Worm (Caenorhabditis elegans): Measurements from ENCODE around the gene T23B5.6.
"Not testable (repeated sequence)": the region's sequence is repeated elsewhere in the genome, so short reads cannot be mapped to it uniquely, and the experiment has no call there.

Gene T23B5.6

DNA sequence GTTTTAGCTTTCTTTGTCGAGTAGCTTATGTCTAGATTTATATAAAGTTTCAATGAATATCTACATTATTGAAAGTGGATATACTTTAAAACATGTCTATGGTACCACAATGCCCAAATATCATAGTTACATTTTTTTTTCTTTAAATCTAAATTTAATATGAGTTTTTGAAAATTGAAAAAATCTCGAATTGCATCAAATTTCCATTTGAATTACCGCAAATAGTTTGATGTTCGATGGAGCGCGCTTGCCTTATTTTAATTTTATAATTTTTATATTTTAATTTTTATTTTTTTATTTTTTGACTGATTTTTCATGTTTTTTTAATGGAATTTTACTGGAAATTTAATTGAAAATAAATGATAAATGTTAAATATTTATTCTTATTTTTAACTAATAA, 2.3 kb downstream of the T23B5.6 start, which contains the start of gene T23B5.4:
Gene T23B5.4 (plus strand): TSS at position 301 of the 400 bp plus-strand sequence.
- TF ChIP-seq med-1 (GFP tag; optimal IDR thresholded peaks at IDR 0.05; ENCODE audit: insufficient read depth) (no peak), T22C8.4 (GFP tag; IDR thresholded peaks at IDR 0.05) (no peak), ztf-23 (GFP tag; IDR thresholded peaks at IDR 0.05) (no peak), cog-1 (tag; optimal IDR thresholded peaks at IDR 0.05) (no peak)

DNA sequence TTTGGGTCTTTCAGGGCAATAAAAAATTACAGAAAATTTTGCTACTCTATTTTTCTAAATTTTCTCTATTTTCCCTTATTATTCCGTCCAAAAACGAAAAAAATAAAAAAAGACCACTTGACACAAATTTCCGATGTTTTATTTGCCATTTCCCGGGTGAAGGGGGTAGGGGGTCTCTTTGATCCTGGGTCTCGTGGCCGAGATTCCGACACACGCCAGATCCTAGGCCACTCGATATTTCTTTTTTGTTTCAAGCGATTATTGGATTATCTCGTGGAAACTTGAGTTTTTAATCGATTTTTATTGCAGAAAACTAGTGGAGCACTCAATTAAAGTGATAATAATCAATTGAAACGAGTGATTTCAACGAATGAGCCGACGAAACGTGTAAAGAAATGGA, 23.9 kb downstream of the T23B5.6 start, which contains the start of the genes wdfy-3 and C26H9A.4:
Gene wdfy-3 (plus strand): TSS at position 308 of the 400 bp plus-strand sequence.
Gene C26H9A.4 (plus strand): TSS at position 317 of the 400 bp plus-strand sequence.
- no peak for TF ChIP-seq T22C8.4 (GFP tag; IDR thresholded peaks at IDR 0.05)
- no peak for TF ChIP-seq cog-1 (tag; optimal IDR thresholded peaks at IDR 0.05)
- no peak for TF ChIP-seq med-1 (GFP tag; optimal IDR thresholded peaks at IDR 0.05; ENCODE audit: insufficient read depth)
- no peak for TF ChIP-seq ref-1 (GFP tag; conservative IDR thresholded peaks at IDR 0.05)
- no peak for TF ChIP-seq ztf-29 (GFP tag; IDR thresholded peaks at IDR 0.05)
- TF ChIP-seq tab-1 (GFP tag; IDR thresholded peaks at IDR 0.05): no peak

DNA sequence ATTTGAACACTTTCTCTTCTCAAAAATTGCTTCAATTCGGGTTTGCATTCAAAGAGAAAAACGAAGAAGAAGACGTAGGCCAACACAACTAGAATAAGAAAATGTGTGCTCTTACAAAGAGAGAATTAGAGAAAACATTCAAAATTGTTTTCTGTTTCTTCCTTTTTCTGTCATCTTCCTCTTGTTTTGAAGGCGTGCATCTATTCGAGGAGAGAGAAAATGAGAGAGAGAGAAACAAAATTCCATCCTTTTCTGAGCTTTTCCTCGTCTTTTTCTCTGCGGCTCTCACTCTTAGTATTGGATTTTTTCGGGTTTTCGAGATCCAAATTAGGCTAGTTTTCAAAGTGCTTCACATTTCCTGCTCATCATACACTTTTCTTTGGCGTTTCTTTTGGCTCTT, 25.5 kb downstream of the T23B5.6 start:
- TF ChIP-seq T22C8.4 (GFP tag; IDR thresholded peaks at IDR 0.05) (no peak), tab-1 (GFP tag; IDR thresholded peaks at IDR 0.05) (no peak), ztf-29 (GFP tag; IDR thresholded peaks at IDR 0.05) (no peak), med-1 (GFP tag; optimal IDR thresholded peaks at IDR 0.05; ENCODE audit: insufficient read depth) (no peak), klf-2 (GFP tag; conservative IDR thresholded peaks at IDR 0.05) (no peak), flt-1 (GFP tag; IDR thresholded peaks at IDR 0.05) (no peak), cog-1 (tag; optimal IDR thresholded peaks at IDR 0.05) (no peak), ref-1 (GFP tag; conservative IDR thresholded peaks at IDR 0.05) (no peak), ztf-23 (GFP tag; IDR thresholded peaks at IDR 0.05) (no peak)

DNA sequence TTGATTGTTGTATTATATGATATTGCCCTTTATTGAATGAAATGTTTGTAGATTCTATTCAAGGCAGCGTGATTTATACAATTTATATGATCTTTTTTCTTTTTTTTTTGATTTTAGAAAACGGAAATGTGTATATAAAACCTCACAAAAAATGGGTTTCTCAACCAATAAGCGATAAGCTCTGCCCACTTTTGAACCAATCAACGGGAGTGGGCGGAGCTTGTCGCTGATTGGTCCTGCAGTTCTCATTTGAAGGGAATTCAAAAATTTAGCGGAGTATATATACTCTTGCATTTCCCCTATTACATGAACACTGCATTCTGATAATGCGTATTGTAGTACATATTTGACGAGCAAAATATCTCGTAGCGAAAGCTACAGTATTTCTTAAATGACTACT, 26.4 kb downstream of the T23B5.6 start:
- TF ChIP-seq ztf-23 (GFP tag; IDR thresholded peaks at IDR 0.05) (no peak), flt-1 (GFP tag; IDR thresholded peaks at IDR 0.05) (no peak)

DNA sequence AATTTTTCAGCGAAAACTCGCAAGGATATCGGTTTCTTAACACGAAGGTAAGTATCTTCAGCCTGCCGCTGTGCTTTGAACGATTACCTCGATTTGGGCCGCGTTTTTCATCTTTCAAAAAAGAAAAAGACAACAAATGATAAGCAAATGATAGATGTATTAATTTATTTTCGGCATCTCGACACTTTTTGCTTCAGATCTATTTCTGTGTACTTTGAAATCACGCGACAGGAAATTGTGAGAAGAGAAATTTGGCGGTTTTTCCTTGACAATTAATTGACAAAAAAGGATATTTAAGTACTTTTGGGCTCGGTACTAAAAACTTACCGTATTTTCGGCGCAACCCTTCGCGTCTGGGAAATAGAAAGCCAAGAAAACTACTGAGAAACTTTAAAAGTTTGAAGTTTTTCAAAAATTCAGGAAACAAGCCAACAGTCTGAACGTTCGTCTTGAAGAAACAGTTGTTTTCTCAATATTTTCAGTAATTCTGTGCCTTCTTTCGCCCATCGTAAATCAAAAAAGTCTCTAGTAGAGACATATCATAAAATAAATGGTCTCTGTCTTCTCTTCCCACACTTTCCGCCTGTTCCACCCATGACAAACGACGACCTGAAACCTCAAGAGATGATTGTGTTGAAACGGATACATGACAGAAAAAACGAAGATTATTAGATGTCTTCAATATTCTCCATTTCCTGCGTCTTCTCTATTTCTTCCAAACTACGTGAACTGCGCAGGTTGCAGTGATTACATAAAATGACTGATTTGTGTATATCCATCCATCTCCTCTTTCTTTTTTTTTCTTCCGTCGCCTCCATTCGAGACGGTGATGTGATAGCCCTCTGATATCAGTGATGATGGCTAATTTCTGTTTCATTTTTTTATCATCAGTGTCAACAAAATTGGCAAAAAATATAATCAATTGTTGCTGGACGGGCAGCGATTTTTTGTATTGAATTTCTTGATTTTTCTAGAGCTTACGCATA, 35.9 kb downstream of the T23B5.6 start:
- no peak for TF ChIP-seq klf-2 (GFP tag; conservative IDR thresholded peaks at IDR 0.05)
- no peak for TF ChIP-seq tab-1 (GFP tag; IDR thresholded peaks at IDR 0.05)
- TF ChIP-seq ztf-23 (GFP tag; IDR thresholded peaks at IDR 0.05): no peak
- no peak for TF ChIP-seq flt-1 (GFP tag; IDR thresholded peaks at IDR 0.05)
- no peak for TF ChIP-seq med-1 (GFP tag; optimal IDR thresholded peaks at IDR 0.05; ENCODE audit: insufficient read depth)
- TF ChIP-seq T22C8.4 (GFP tag; IDR thresholded peaks at IDR 0.05): no peak
- no peak for TF ChIP-seq ref-1 (GFP tag; conservative IDR thresholded peaks at IDR 0.05)
- no peak for TF ChIP-seq ztf-29 (GFP tag; IDR thresholded peaks at IDR 0.05)
- no peak for TF ChIP-seq cog-1 (tag; optimal IDR thresholded peaks at IDR 0.05)

DNA sequence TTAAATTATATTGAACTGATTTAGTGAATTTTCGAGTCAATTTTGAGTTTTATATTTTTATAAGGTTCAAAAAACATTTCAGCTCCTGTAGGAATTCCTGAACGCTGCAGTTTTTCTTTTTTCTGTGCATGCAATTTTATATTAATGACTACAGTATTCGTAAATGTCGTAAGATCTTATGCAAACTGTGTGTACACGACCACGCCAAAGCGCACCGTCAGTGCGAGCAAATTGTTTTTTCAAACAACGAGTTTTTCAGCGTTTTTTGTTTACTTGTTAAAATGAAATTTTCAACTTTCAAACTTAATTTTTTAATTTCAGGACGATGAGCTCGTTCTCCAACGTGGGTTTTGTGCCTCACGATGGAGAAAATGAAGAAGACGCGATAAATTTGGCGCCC, 36.9 kb downstream of the T23B5.6 start, which contains the start of gene vha-7:
Gene vha-7 (plus strand): TSS at position 326 of the 400 bp plus-strand sequence.
- TF ChIP-seq ztf-23 (GFP tag; IDR thresholded peaks at IDR 0.05) (no peak), ztf-29 (GFP tag; IDR thresholded peaks at IDR 0.05) (no peak), ref-1 (GFP tag; conservative IDR thresholded peaks at IDR 0.05) (no peak), tab-1 (GFP tag; IDR thresholded peaks at IDR 0.05) (no peak), klf-2 (GFP tag; conservative IDR thresholded peaks at IDR 0.05) (no peak), flt-1 (GFP tag; IDR thresholded peaks at IDR 0.05) (no peak), med-1 (GFP tag; optimal IDR thresholded peaks at IDR 0.05; ENCODE audit: insufficient read depth) (no peak), cog-1 (tag; optimal IDR thresholded peaks at IDR 0.05) (no peak), T22C8.4 (GFP tag; IDR thresholded peaks at IDR 0.05) (no peak)

DNA sequence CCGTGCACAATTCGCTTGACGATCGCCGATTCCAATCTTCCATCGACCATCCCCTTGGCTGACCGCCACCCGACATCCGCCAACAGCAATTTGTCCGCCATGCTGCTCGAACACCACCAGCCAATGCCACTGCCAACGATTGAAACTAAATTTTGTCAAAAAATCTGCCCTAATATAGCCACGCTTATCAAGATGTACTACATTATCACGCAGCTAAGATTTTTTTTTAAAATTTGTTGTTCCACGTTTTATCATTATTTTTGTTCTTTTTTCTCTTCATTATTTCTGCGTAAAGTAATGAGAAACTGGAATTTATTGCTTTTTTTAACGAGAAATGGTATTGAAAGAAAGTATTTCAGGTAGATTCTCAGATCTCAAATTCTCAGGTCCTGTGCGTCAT, 37.7 kb downstream of the T23B5.6 start, which contains the start of gene C26H9A.3:
Gene C26H9A.3 (minus strand): TSS at position 101 of the 400 bp plus-strand sequence.
- not testable (repeated sequence) for TF ChIP-seq tab-1 (GFP tag; IDR thresholded peaks at IDR 0.05); ref-1 (GFP tag; conservative IDR thresholded peaks at IDR 0.05); ztf-29 (GFP tag; IDR thresholded peaks at IDR 0.05)

DNA sequence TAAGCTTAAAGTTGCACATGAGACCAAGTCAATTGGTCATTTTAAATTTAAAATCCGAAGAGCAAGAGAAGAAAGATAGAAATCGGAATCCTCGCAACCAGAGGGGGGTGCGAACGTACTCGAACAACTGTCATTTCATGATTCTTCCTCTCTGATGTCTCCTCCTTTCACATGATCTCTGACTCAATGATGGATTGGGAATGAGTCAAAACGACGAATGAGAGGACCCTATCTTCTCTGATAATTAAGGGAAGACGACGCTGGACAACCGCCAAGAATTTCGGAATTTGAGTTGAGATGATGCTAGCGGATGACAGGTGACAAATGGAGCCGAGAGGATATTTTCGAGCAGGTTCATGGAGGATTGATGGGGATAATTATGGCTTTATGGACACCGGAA, 39.7 kb downstream of the T23B5.6 start:
- TF ChIP-seq ztf-29 (GFP tag; IDR thresholded peaks at IDR 0.05): no peak
- no peak for TF ChIP-seq T22C8.4 (GFP tag; IDR thresholded peaks at IDR 0.05)
- no peak for TF ChIP-seq med-1 (GFP tag; optimal IDR thresholded peaks at IDR 0.05; ENCODE audit: insufficient read depth)
- TF ChIP-seq flt-1 (GFP tag; IDR thresholded peaks at IDR 0.05): no peak
- TF ChIP-seq klf-2 (GFP tag; conservative IDR thresholded peaks at IDR 0.05): no peak

DNA sequence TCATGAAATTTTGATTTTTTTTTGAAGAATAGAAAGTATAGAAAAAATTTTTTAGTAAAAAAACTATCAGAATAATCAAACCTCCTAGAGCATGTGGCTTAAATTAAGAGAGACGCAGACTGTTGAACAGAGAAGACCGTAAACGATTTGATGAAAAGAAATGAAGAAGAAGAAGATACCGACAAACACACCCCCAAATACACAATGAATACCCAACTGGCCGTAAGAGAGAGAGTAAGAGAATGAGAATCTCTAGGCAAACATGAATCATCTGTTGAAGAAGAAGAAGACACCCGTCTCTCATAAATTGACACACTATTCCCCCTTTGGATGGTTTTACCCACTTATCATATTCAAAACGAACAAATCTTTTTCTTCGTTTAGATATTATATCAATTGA, 43.2 kb downstream of the T23B5.6 start:
- TF ChIP-seq flt-1 (GFP tag; IDR thresholded peaks at IDR 0.05) (no peak), T22C8.4 (GFP tag; IDR thresholded peaks at IDR 0.05) (no peak), cog-1 (tag; optimal IDR thresholded peaks at IDR 0.05) (peak; percentile 45)

DNA sequence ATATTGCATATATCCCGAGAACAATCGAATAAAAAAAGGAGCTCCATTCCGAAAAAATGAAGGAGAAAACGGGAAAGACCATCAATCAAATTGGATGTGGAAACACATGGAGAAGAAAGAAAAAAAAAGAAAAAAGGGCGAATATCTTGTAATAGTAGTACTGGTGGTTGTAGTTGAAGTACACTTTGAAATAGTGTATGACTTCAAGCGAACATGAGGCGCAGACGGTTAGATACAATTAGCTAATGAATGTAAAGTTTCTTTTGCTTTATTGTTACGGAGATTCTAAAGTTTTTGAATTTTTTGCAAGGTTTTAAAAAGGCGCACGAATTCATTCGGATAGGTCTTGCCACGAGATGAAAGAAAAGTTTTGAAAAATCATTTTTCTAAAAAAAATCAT, 44.6 kb downstream of the T23B5.6 start:
- TF ChIP-seq flt-1 (GFP tag; IDR thresholded peaks at IDR 0.05): no peak
- no peak for TF ChIP-seq ztf-23 (GFP tag; IDR thresholded peaks at IDR 0.05)
- TF ChIP-seq cog-1 (tag; optimal IDR thresholded peaks at IDR 0.05): no peak
- no peak for TF ChIP-seq ref-1 (GFP tag; conservative IDR thresholded peaks at IDR 0.05)
- no peak for TF ChIP-seq tab-1 (GFP tag; IDR thresholded peaks at IDR 0.05)
- TF ChIP-seq ztf-29 (GFP tag; IDR thresholded peaks at IDR 0.05): no peak
- no peak for TF ChIP-seq T22C8.4 (GFP tag; IDR thresholded peaks at IDR 0.05)
- TF ChIP-seq med-1 (GFP tag; optimal IDR thresholded peaks at IDR 0.05; ENCODE audit: insufficient read depth): no peak
- no peak for TF ChIP-seq klf-2 (GFP tag; conservative IDR thresholded peaks at IDR 0.05)
